Worm (Caenorhabditis elegans) whole organism, early embryonic: Measurements from ENCODE around the gene rpap-3.

Source experiments
- B0310.2 ChIP-seq: sonication (generic microtip); optimal IDR thresholded peaks from 2 replicates; lab custom pipeline; 2016; ENCODE audit warnings: mild to moderate bottlenecking, missing genetic modification characterization, missing compliant biosample characterization
- hmbx-1 ChIP-seq: sonication (generic microtip); optimal IDR thresholded peaks from 2 replicates; lab custom pipeline; 2016; ENCODE audit warnings: mild to moderate bottlenecking, missing genetic modification characterization, missing compliant biosample characterization
- hmg-4 ChIP-seq: fragments of 200-800 bp; sonication (Bioruptor generic); optimal IDR thresholded peaks from 2 replicates; lab custom pipeline; 2018; ENCODE audit warnings: mild to moderate bottlenecking, missing genetic modification characterization, missing compliant biosample characterization
- scrt-1 ChIP-seq: fragments of 200-800 bp; sonication (Bioruptor generic); IDR thresholded peaks from 2 replicates; pipeline ENCODE4 v1.3.6; 2022; ENCODE audit warnings: missing genetic modification characterization, missing compliant biosample characterization

- TF ChIP-seq hmg-4 (no peak), hmbx-1 (no peak), B0310.2 (no peak), scrt-1 (GFP tag; lab: Robert Waterston, UW) (no peak)
Observed at ce11 chrIV:7760117-7760516, 18.6 kb downstream of the rpap-3 start, which contains the start of gene del-7.
